Worm (Caenorhabditis elegans) whole organism, L2 larva: ENCODE measurements around the gene srg-25.

Experiments
- C34F6.9 ChIP-seq: fragments of 150-350 bp; optimal IDR thresholded peaks from 2 replicates; lab custom pipeline; 2014; ENCODE audit warnings: missing biosample characterization, missing genetic modification characterization
- aly-2 ChIP-seq: fragments of 150-350 bp; optimal IDR thresholded peaks from 2 replicates; lab custom pipeline; 2014; ENCODE audit warnings: missing biosample characterization, missing genetic modification characterization
- blmp-1 ChIP-seq: sonication (generic microtip); optimal IDR thresholded peaks from 2 replicates; lab custom pipeline; 2017; ENCODE audit warnings: missing genetic modification characterization, mild to moderate bottlenecking, missing compliant biosample characterization, antibody characterized with exemption, moderate library complexity; ENCODE audit not compliant: insufficient read depth
- elt-3 ChIP-seq: sonication (generic microtip); optimal IDR thresholded peaks from 2 replicates; lab custom pipeline; 2017; ENCODE audit warnings: missing biosample characterization, missing genetic modification characterization
- lin-11 ChIP-seq: fragments of 150-350 bp; sonication (generic microtip); optimal IDR thresholded peaks from 2 replicates; lab custom pipeline; 2014; ENCODE audit warnings: missing biosample characterization, missing genetic modification characterization, inconsistent platforms, mixed read lengths
- lin-39 ChIP-seq: fragments of 150-350 bp; optimal IDR thresholded peaks from 2 replicates; lab custom pipeline; 2014; ENCODE audit warnings: missing biosample characterization, missing genetic modification reagents, missing genetic modification characterization
- mdl-1 ChIP-seq, 2 experiments: fragments of 150-350 bp in 1 of 2; sonication (generic microtip) in 1 of 2; optimal IDR thresholded peaks; 2 replicates each; lab custom pipeline; 2017; ENCODE audit warnings: missing biosample characterization in 2 of 2, missing genetic modification characterization in 2 of 2
- nhr-11 ChIP-seq: fragments of 150-350 bp; optimal IDR thresholded peaks from 2 replicates; lab custom pipeline; 2014; ENCODE audit warnings: missing biosample characterization, missing genetic modification characterization
- nhr-12 ChIP-seq: fragments of 150-350 bp; optimal IDR thresholded peaks from 2 replicates; lab custom pipeline; 2014; ENCODE audit warnings: missing biosample characterization, missing genetic modification characterization
- skn-1 ChIP-seq: sonication (generic microtip); optimal IDR thresholded peaks from 2 replicates; lab custom pipeline; 2017; ENCODE audit warnings: missing biosample characterization, missing genetic modification characterization
- zag-1 ChIP-seq: fragments of 150-350 bp; optimal IDR thresholded peaks from 2 replicates; lab custom pipeline; 2014; ENCODE audit warnings: missing biosample characterization, missing genetic modification characterization

DNA sequence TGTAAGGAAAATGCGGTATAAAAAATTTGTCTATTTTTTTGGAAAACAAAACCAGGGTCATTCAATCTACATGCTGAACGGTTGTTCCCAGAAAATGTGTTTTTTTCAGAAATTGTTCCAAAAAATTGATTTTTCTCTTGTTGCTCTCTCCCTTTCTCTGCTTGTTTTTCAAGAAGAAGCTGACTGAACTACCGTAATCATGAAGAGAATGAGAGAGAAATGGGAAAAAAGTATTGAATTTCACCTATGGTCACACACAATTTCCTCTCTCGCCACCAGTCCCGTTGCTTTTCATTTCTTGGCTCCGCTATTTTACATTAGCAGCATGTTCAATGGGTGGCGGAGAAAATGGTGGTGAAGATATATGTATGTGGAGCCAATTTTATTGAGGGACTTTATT, 22.5 kb downstream of the srg-25 start:
- TF ChIP-seq blmp-1 (tag; lab: Kevin White, UChicago) (no peak), lin-39 (tag; lab: Kevin White, UChicago) (no peak), mdl-1 (tag; optimal IDR thresholded peaks at IDR 0.05; lab: Kevin White, UChicago) (no peak), nhr-12 (no peak), C34F6.9 (tag; lab: Kevin White, UChicago) (no peak), lin-11 (tag; lab: Kevin White, UChicago) (no peak), elt-3 (tag; lab: Kevin White, UChicago) (no peak), aly-2 (no peak), zag-1 (tag; lab: Kevin White, UChicago) (no peak), skn-1 (tag; lab: Kevin White, UChicago) (no peak), nhr-11 (tag; lab: Kevin White, UChicago) (no peak)
